Fruit fly (Drosophila melanogaster) whole organism, embryonic: ENCODE data around the gene Ugt37A3.

Experiments used
- Blimp-1 ChIP-seq: fragments of 200-800 bp; sonication (Bioruptor generic); optimal IDR thresholded peaks from 3 replicates; lab custom pipeline; 2018; ENCODE audit warnings: missing biosample characterization, missing genetic modification characterization, mild to moderate bottlenecking, moderate library complexity, missing genetic modification reagents
- CG10321 ChIP-seq: fragments of 200-800 bp; sonication (Bioruptor generic); IDR thresholded peaks from 2 replicates; pipeline ENCODE4 v1.3.6; 2022; ENCODE audit warnings: missing biosample characterization, missing genetic modification characterization
- CG11695 ChIP-seq: fragments of 200-800 bp; sonication (Bioruptor generic); IDR thresholded peaks from 3 replicates; pipeline ENCODE4 v1.3.6; 2022; ENCODE audit warnings: missing biosample characterization, missing genetic modification characterization
- CG13775 ChIP-seq: fragments of 200-800 bp; sonication (Bioruptor generic); optimal IDR thresholded peaks from 3 replicates; lab custom pipeline; 2017; ENCODE audit warnings: missing biosample characterization, mild to moderate bottlenecking, missing genetic modification characterization
- CG14710 ChIP-seq: fragments of 200-800 bp; sonication (Bioruptor generic); optimal IDR thresholded peaks from 3 replicates; lab custom pipeline; 2019; ENCODE audit warnings: missing biosample characterization, mild to moderate bottlenecking, missing genetic modification characterization, moderate library complexity
- CG14860 ChIP-seq: fragments of 200-800 bp; sonication (Bioruptor generic); IDR thresholded peaks from 3 replicates; pipeline ENCODE4 v1.3.6; 2022; ENCODE audit warnings: missing biosample characterization, missing genetic modification characterization; ENCODE audit not compliant: partially characterized antibody
- CG15696 ChIP-seq: fragments of 200-800 bp; sonication (Bioruptor generic); optimal IDR thresholded peaks from 2 replicates; lab custom pipeline; 2019; ENCODE audit warnings: missing biosample characterization, mild to moderate bottlenecking, missing genetic modification characterization, moderate library complexity
- CG31224 ChIP-seq: fragments of 200-800 bp; sonication (Bioruptor generic); IDR thresholded peaks from 2 replicates; pipeline ENCODE4 v1.3.6; 2022; ENCODE audit warnings: missing biosample characterization, missing genetic modification characterization
- CG3281 ChIP-seq: fragments of 200-800 bp; sonication (Bioruptor generic); optimal IDR thresholded peaks from 3 replicates; lab custom pipeline; 2017; ENCODE audit warnings: missing biosample characterization, mild to moderate bottlenecking, missing genetic modification characterization
- CG33213 ChIP-seq: fragments of 200-800 bp; sonication (Bioruptor generic); optimal IDR thresholded peaks from 3 replicates; lab custom pipeline; 2016; ENCODE audit warnings: missing biosample characterization, missing genetic modification characterization
- CG34376 ChIP-seq: fragments of 200-800 bp; sonication (Bioruptor generic); optimal IDR thresholded peaks from 2 replicates; lab custom pipeline; 2018; ENCODE audit warnings: missing biosample characterization, mild to moderate bottlenecking, missing genetic modification characterization
- CG3995 ChIP-seq: fragments of 200-800 bp; sonication (Bioruptor generic); optimal IDR thresholded peaks from 3 replicates; lab custom pipeline; 2016; ENCODE audit warnings: missing biosample characterization, missing genetic modification characterization
- CG4404 ChIP-seq: fragments of 200-800 bp; sonication (Bioruptor generic); IDR thresholded peaks from 2 replicates; pipeline ENCODE4 v1.3.6; 2022; ENCODE audit warnings: missing biosample characterization, missing genetic modification characterization
- CG6854 ChIP-seq: fragments of 200-800 bp; sonication (Bioruptor generic); optimal IDR thresholded peaks from 3 replicates; lab custom pipeline; 2017; ENCODE audit warnings: missing biosample characterization, mild to moderate bottlenecking, missing genetic modification characterization
- CG7556 ChIP-seq: fragments of 200-800 bp; sonication (Bioruptor generic); optimal IDR thresholded peaks from 2 replicates; lab custom pipeline; 2017; ENCODE audit warnings: missing biosample characterization, mild to moderate bottlenecking, missing genetic modification characterization
- CG7786 ChIP-seq: fragments of 200-800 bp; sonication (Bioruptor generic); optimal IDR thresholded peaks from 2 replicates; lab custom pipeline; 2016; ENCODE audit warnings: missing biosample characterization, missing genetic modification characterization
- CG9876 ChIP-seq: fragments of 200-800 bp; sonication (Bioruptor generic); optimal IDR thresholded peaks from 2 replicates; lab custom pipeline; 2016; ENCODE audit warnings: missing biosample characterization, missing genetic modification characterization
- D ChIP-seq, 2 experiments: fragments of 200-800 bp in 1 of 2; fragments of >200 bp in 1 of 2; sonication (Bioruptor generic) in 1 of 2; optimal IDR thresholded peaks; 2 replicates in 1 of 2; 3 replicates in 1 of 2; lab custom pipeline; 2017; ENCODE audit warnings: mild to moderate bottlenecking in 1 of 2, missing biosample characterization in 1 of 2, missing genetic modification characterization in 1 of 2, missing genetic modification reagents in 1 of 2
- D19B ChIP-seq: fragments of 200-800 bp; sonication (Bioruptor generic); optimal IDR thresholded peaks from 2 replicates; lab custom pipeline; 2017; ENCODE audit warnings: missing biosample characterization, mild to moderate bottlenecking, missing genetic modification characterization
- Dll ChIP-seq: fragments of 200-800 bp; sonication (Bioruptor generic); IDR thresholded peaks from 4 replicates; pipeline ENCODE4 v1.3.6; 2022; ENCODE audit warnings: missing biosample characterization, missing genetic modification characterization; ENCODE audit not compliant: partially characterized antibody
- Elba2 ChIP-seq: fragments of 200-800 bp; sonication (Bioruptor generic); optimal IDR thresholded peaks from 3 replicates; lab custom pipeline; 2016; ENCODE audit warnings: missing biosample characterization, missing genetic modification characterization
- Hr3 ChIP-seq: fragments of 200-800 bp; sonication (Bioruptor generic); optimal IDR thresholded peaks from 3 replicates; lab custom pipeline; 2016; ENCODE audit warnings: missing biosample characterization, missing genetic modification characterization
- Mes4 ChIP-seq: fragments of 200-800 bp; sonication (Bioruptor generic); optimal IDR thresholded peaks from 2 replicates; lab custom pipeline; 2016; ENCODE audit warnings: missing biosample characterization, missing genetic modification characterization
- Myb ChIP-seq: fragments of 200-800 bp; sonication (Bioruptor generic); optimal IDR thresholded peaks from 2 replicates; lab custom pipeline; 2016; ENCODE audit warnings: missing biosample characterization, missing genetic modification characterization
- Opbp ChIP-seq: fragments of 200-800 bp; sonication (Bioruptor generic); IDR thresholded peaks from 3 replicates; pipeline ENCODE4 v1.3.6; 2022; ENCODE audit warnings: missing biosample characterization, missing genetic modification characterization; ENCODE audit not compliant: partially characterized antibody
- PHDP ChIP-seq: fragments of 200-800 bp; sonication (Bioruptor generic); optimal IDR thresholded peaks from 3 replicates; lab custom pipeline; 2018; ENCODE audit warnings: missing biosample characterization, mild to moderate bottlenecking, missing genetic modification characterization, moderate library complexity
- Ravus ChIP-seq: fragments of 200-800 bp; sonication (Bioruptor generic); IDR thresholded peaks from 2 replicates; pipeline ENCODE4 v1.3.6; 2022; ENCODE audit warnings: missing biosample characterization, missing genetic modification characterization
- Rx ChIP-seq: fragments of 200-800 bp; sonication (Bioruptor generic); IDR thresholded peaks from 2 replicates; pipeline ENCODE4 v1.3.6; 2022; ENCODE audit warnings: missing biosample characterization, missing genetic modification characterization
- Stat92E ChIP-seq, 3 experiments: fragments of >200 bp in 2 of 3; fragments of 200-800 bp in 1 of 3; sonication (Bioruptor generic) in 1 of 3; optimal IDR thresholded peaks; 2 replicates each; lab custom pipeline; 2017 to 2019; ENCODE audit warnings: missing biosample characterization in 3 of 3, missing genetic modification characterization in 3 of 3, mild to moderate bottlenecking in 1 of 3, moderate library complexity in 1 of 3
- ato ChIP-seq: fragments of 200-800 bp; sonication (Bioruptor generic); IDR thresholded peaks from 2 replicates; pipeline ENCODE4 v1.3.6; 2022; ENCODE audit warnings: missing biosample characterization, missing genetic modification characterization; ENCODE audit not compliant: partially characterized antibody
- bbx ChIP-seq: fragments of 200-800 bp; sonication (Bioruptor generic); IDR thresholded peaks from 2 replicates; pipeline ENCODE4 v1.3.6; 2022; ENCODE audit warnings: missing biosample characterization, missing genetic modification characterization; ENCODE audit not compliant: partially characterized antibody
- bigmax ChIP-seq: fragments of 200-800 bp; sonication (Bioruptor generic); optimal IDR thresholded peaks from 2 replicates; lab custom pipeline; 2018; ENCODE audit warnings: missing biosample characterization, mild to moderate bottlenecking, missing genetic modification characterization
- dati ChIP-seq: fragments of 200-800 bp; sonication (Bioruptor generic); IDR thresholded peaks from 2 replicates; pipeline ENCODE4 v1.3.6; 2022; ENCODE audit warnings: missing biosample characterization, missing genetic modification characterization
- fd102C ChIP-seq: fragments of 200-800 bp; sonication (Bioruptor generic); optimal IDR thresholded peaks from 2 replicates; lab custom pipeline; 2018; ENCODE audit warnings: missing biosample characterization, mild to moderate bottlenecking, missing genetic modification characterization, moderate library complexity
- fu2 ChIP-seq: fragments of 200-800 bp; sonication (Bioruptor generic); optimal IDR thresholded peaks from 2 replicates; lab custom pipeline; 2016; ENCODE audit warnings: missing biosample characterization, missing genetic modification characterization
- grau ChIP-seq: fragments of 200-800 bp; optimal IDR thresholded peaks from 3 replicates; lab custom pipeline; 2019; ENCODE audit warnings: missing biosample characterization, mild to moderate bottlenecking, missing genetic modification characterization, moderate library complexity
- h ChIP-seq: fragments of >200 bp; optimal IDR thresholded peaks from 2 replicates; lab custom pipeline; 2017
- ham ChIP-seq: fragments of 200-800 bp; sonication (Bioruptor generic); IDR thresholded peaks from 2 replicates; pipeline ENCODE4 v1.3.6; 2022; ENCODE audit warnings: missing biosample characterization, missing genetic modification characterization
- inv ChIP-seq: fragments of 200-800 bp; sonication (Bioruptor generic); IDR thresholded peaks from 2 replicates; pipeline ENCODE4 v1.3.6; 2022; ENCODE audit warnings: missing biosample characterization, missing genetic modification characterization; ENCODE audit not compliant: partially characterized antibody
- jing ChIP-seq: fragments of 200-800 bp; sonication (Bioruptor generic); optimal IDR thresholded peaks from 2 replicates; lab custom pipeline; 2018; ENCODE audit warnings: missing biosample characterization, mild to moderate bottlenecking, missing genetic modification characterization
- kay ChIP-seq: fragments of 200-800 bp; sonication (Bioruptor generic); optimal IDR thresholded peaks from 2 replicates; lab custom pipeline; 2016; ENCODE audit warnings: missing biosample characterization, missing genetic modification characterization
- lbe ChIP-seq: fragments of 200-800 bp; sonication (Bioruptor generic); optimal IDR thresholded peaks from 2 replicates; lab custom pipeline; 2016; ENCODE audit warnings: missing biosample characterization, mild to moderate bottlenecking, missing genetic modification characterization
- odd ChIP-seq: fragments of 200-800 bp; sonication (Bioruptor generic); optimal IDR thresholded peaks from 2 replicates; lab custom pipeline; 2017; ENCODE audit warnings: missing biosample characterization, mild to moderate bottlenecking, missing genetic modification characterization
- org-1 ChIP-seq: fragments of 200-800 bp; sonication (Bioruptor generic); optimal IDR thresholded peaks from 2 replicates; lab custom pipeline; 2017; ENCODE audit warnings: missing biosample characterization, missing genetic modification characterization
- row ChIP-seq: fragments of 200-800 bp; sonication (Bioruptor generic); IDR thresholded peaks from 3 replicates; pipeline ENCODE4 v1.3.6; 2022; ENCODE audit warnings: missing biosample characterization, missing genetic modification characterization
- sd ChIP-seq: fragments of 200-800 bp; sonication (Bioruptor generic); optimal IDR thresholded peaks from 3 replicates; lab custom pipeline; 2018; ENCODE audit warnings: missing biosample characterization, mild to moderate bottlenecking, missing genetic modification characterization, moderate library complexity
- slp2 ChIP-seq: fragments of 200-800 bp; sonication (Bioruptor generic); optimal IDR thresholded peaks from 2 replicates; lab custom pipeline; 2016; ENCODE audit warnings: missing biosample characterization, missing genetic modification characterization
- vfl ChIP-seq: fragments of 200-800 bp; sonication (Bioruptor generic); optimal IDR thresholded peaks from 2 replicates; lab custom pipeline; 2016; ENCODE audit warnings: missing biosample characterization, missing genetic modification characterization

The Ugt37A3 gene

DNA sequence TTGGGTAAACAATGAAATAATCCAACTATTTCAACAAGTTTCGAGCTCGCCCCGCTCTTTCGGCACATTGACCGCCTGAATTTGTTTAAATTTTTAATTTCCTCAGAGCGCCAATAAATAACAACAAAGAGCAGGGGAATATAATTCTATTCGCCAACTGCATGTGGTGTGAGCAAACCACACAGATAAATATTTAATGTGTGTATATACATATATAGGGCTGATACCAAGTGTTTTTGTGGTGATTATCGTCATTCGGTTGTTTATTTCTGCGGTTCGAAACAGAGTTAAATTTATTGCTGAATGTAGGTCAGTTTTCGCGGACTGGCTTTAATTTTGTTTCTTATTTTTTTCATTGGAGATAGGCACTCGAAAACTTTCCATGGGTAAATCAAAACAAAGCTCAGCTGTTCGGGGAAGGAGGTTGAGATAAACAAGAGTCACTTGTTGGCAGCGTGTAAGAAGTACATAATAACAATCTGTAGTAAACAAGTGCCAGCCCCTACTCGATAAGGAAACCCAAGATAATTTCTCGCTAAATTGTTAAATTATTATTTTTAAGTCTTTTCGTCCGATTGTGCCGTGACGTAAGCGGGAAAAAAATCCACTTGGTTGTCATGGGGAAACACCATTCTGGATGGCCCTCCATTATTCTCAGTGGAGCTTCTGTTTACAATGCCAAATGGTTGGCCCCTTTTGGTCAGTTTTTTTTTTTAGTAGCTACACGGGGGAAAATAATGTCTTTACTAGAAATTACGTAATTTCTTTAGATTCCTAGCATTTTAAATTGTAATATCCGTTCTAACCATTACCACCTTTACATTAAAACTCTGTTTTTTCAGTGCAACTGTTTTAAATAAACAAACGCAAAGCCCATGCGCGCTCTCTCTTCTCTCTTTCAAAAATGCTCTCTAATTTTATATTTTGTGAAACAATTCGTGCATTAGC, 25.6 kb downstream of the Ugt37A3 start (continued):
- TF ChIP-seq CG31224 (GFP tag; lab: Robert Waterston, UW) = 0 out of 2 replicates have a peak, but pooled peaks have one; percentile 17
- TF ChIP-seq Hr3 = peak; percentile 28
- TF ChIP-seq Blimp-1 (GFP tag; lab: Kevin White, UChicago) = peak; percentile 52
- TF ChIP-seq CG7556 (GFP tag; lab: Kevin White, UChicago) = peak; percentile 47
- no peak for TF ChIP-seq slp2 (GFP tag; lab: Kevin White, UChicago)
- peak; percentile 52; the same call in 1 of the 3 replicates for TF ChIP-seq CG11695 (GFP tag; lab: Robert Waterston, UW)
- TF ChIP-seq inv (GFP tag; lab: Robert Waterston, UW) = no peak
- TF ChIP-seq Opbp = no peak
- no peak for TF ChIP-seq bigmax (GFP tag; lab: Kevin White, UChicago)
- TF ChIP-seq CG33213 (GFP tag; lab: Kevin White, UChicago) = no peak
- TF ChIP-seq bbx (GFP tag; lab: Robert Waterston, UW) = no peak
- TF ChIP-seq CG7786 (GFP tag; lab: Kevin White, UChicago) = peak; percentile 20
- peak; percentile 8 for TF ChIP-seq jing (GFP tag; lab: Kevin White, UChicago)
- TF ChIP-seq Elba2 (GFP tag; lab: Kevin White, UChicago) = no peak
- 0 out of 2 replicates have a peak, but pooled peaks have one; percentile 29 for TF ChIP-seq dati (GFP tag; lab: Robert Waterston, UW)
- peak; percentile 41 for TF ChIP-seq CG13775 (GFP tag; lab: Kevin White, UChicago)
- peak; percentile 82 for TF ChIP-seq row (GFP tag; lab: Robert Waterston, UW)
- TF ChIP-seq Mes4 (GFP tag; lab: Kevin White, UChicago) = no peak
- peak; percentile 9 for TF ChIP-seq org-1
- TF ChIP-seq CG9876 (GFP tag; lab: Kevin White, UChicago) = no peak
- no peak for TF ChIP-seq lbe (GFP tag; lab: Kevin White, UChicago)
- TF ChIP-seq CG10321 (GFP tag; lab: Robert Waterston, UW) = no peak
- TF ChIP-seq ham = no peak
- no peak for TF ChIP-seq h (lab: Kevin White, UChicago)
- TF ChIP-seq fu2 (GFP tag; lab: Kevin White, UChicago) = peak; percentile 60
- TF ChIP-seq CG15696 (tag; lab: Kevin White, UChicago) = peak; percentile 1
- peak; percentile 21 for TF ChIP-seq Ravus (GFP tag; lab: Robert Waterston, UW)
- peak; percentile 42 for TF ChIP-seq kay (GFP tag; lab: Kevin White, UChicago)
- peak; percentile 49 for TF ChIP-seq PHDP (tag; lab: Kevin White, UChicago)
- no peak for TF ChIP-seq Dll (GFP tag; lab: Robert Waterston, UW)
- no peak for TF ChIP-seq D (optimal IDR thresholded peaks at IDR 0.05; lab: Kevin White, UChicago)
- no peak for TF ChIP-seq D (GFP tag; optimal IDR thresholded peaks at IDR 0.05; lab: Kevin White, UChicago)
- no peak for TF ChIP-seq fd102C (GFP tag; lab: Kevin White, UChicago)
- TF ChIP-seq CG34376 (GFP tag; lab: Kevin White, UChicago) = peak; percentile 64
- TF ChIP-seq CG14860 (GFP tag; lab: Robert Waterston, UW) = no peak
- peak; percentile 47 for TF ChIP-seq sd (tag; lab: Kevin White, UChicago)
- TF ChIP-seq Myb (GFP tag; lab: Kevin White, UChicago) = peak; percentile 20
- no peak for TF ChIP-seq ato (GFP tag; lab: Robert Waterston, UW)
- TF ChIP-seq CG4404 (GFP tag; lab: Robert Waterston, UW) = no peak
- no peak for TF ChIP-seq odd (GFP tag; lab: Kevin White, UChicago)
- TF ChIP-seq grau (tag; lab: Kevin White, UChicago) = peak; percentile 39
- TF ChIP-seq CG14710 = peak; percentile 1
- peak; percentile 17 for TF ChIP-seq vfl (GFP tag; lab: Kevin White, UChicago)
- TF ChIP-seq Stat92E (GFP tag; optimal IDR thresholded peaks at IDR 0.05; lab: Kevin White, UChicago) = no peak
- TF ChIP-seq Rx (GFP tag; lab: Robert Waterston, UW) = peak; percentile 46; the same call in 1 of the 2 replicates
- TF ChIP-seq CG6854 = no peak
- peak; percentile 37 for TF ChIP-seq D19B
- TF ChIP-seq CG3995 = no peak
- TF ChIP-seq CG3281 (GFP tag; lab: Kevin White, UChicago) = peak; percentile 42
